Fruit fly (Drosophila melanogaster): Measurements from ENCODE around the gene QC.

dm6 chr3L:5920778-5921177, 18.5 kb upstream of the QC start:
- TF ChIP-seq psq (optimal IDR thresholded peaks at IDR 0.05) (no peak), h (optimal IDR thresholded peaks at IDR 0.05) (no peak), ttk (optimal IDR thresholded peaks at IDR 0.05) (no peak), Sin3A (optimal IDR thresholded peaks at IDR 0.05) (no peak), Myc (optimal IDR thresholded peaks at IDR 0.05) (no peak), insv (optimal IDR thresholded peaks at IDR 0.05) (no peak)

All from Kc167 (cell line).